Worm (Caenorhabditis elegans): ENCODE results near the gene lgc-24.

- no peak for TF ChIP-seq med-1 (GFP tag; optimal IDR thresholded peaks at IDR 0.05; ENCODE audit: insufficient read depth)
- no peak for TF ChIP-seq T22C8.4 (GFP tag; IDR thresholded peaks at IDR 0.05)
Observed at ce11 chrX:12097995-12098394, 29.6 kb downstream of the lgc-24 start.
